Fruit fly (Drosophila melanogaster) whole organism, embryonic: ENCODE results near the gene ATPsyngamma.

Source experiments
- Aef1 ChIP-seq: fragments of 200-800 bp; sonication (Bioruptor generic); IDR thresholded peaks from 3 replicates; pipeline ENCODE4 v1.3.6; 2022; ENCODE audit warnings: missing biosample characterization, missing genetic modification characterization
- B-H2 ChIP-seq: fragments of 200-800 bp; sonication (Bioruptor generic); optimal IDR thresholded peaks from 2 replicates; lab custom pipeline; 2018; ENCODE audit warnings: missing biosample characterization, mild to moderate bottlenecking, missing genetic modification characterization
- Bteb2 ChIP-seq: fragments of 200-800 bp; sonication (Bioruptor generic); optimal IDR thresholded peaks from 2 replicates; lab custom pipeline; 2016; ENCODE audit warnings: missing biosample characterization, missing genetic modification characterization
- CG10366 ChIP-seq: fragments of 200-800 bp; sonication (Bioruptor generic); IDR thresholded peaks from 2 replicates; pipeline ENCODE4 v1.3.6; 2022; ENCODE audit warnings: missing biosample characterization, missing genetic modification characterization
- CG14710 ChIP-seq: fragments of 200-800 bp; sonication (Bioruptor generic); optimal IDR thresholded peaks from 3 replicates; lab custom pipeline; 2019; ENCODE audit warnings: missing biosample characterization, mild to moderate bottlenecking, missing genetic modification characterization, moderate library complexity
- CG14860 ChIP-seq: fragments of 200-800 bp; sonication (Bioruptor generic); IDR thresholded peaks from 3 replicates; pipeline ENCODE4 v1.3.6; 2022; ENCODE audit warnings: missing biosample characterization, missing genetic modification characterization; ENCODE audit not compliant: partially characterized antibody
- CG32772 ChIP-seq: fragments of 200-800 bp; sonication (Bioruptor generic); IDR thresholded peaks from 2 replicates; pipeline ENCODE4 v1.3.6; 2022; ENCODE audit warnings: missing biosample characterization, missing genetic modification characterization
- CG4360 ChIP-seq: fragments of 200-800 bp; sonication (Bioruptor generic); IDR thresholded peaks from 2 replicates; pipeline ENCODE4 v1.3.6; 2022; ENCODE audit warnings: missing biosample characterization, missing genetic modification characterization
- CG4404 ChIP-seq: fragments of 200-800 bp; sonication (Bioruptor generic); IDR thresholded peaks from 2 replicates; pipeline ENCODE4 v1.3.6; 2022; ENCODE audit warnings: missing biosample characterization, missing genetic modification characterization
- CG4617 ChIP-seq: fragments of 200-800 bp; sonication (Bioruptor generic); optimal IDR thresholded peaks from 3 replicates; lab custom pipeline; 2016; ENCODE audit warnings: missing biosample characterization, missing genetic modification characterization, borderline replicate concordance
- CG6175 ChIP-seq: fragments of 200-800 bp; sonication (Bioruptor generic); IDR thresholded peaks from 3 replicates; pipeline ENCODE4 v1.3.6; 2022; ENCODE audit warnings: missing biosample characterization, missing genetic modification characterization
- CG6254 ChIP-seq: fragments of 200-800 bp; sonication (Bioruptor generic); optimal IDR thresholded peaks from 3 replicates; lab custom pipeline; 2017; ENCODE audit warnings: mild to moderate bottlenecking, missing biosample characterization, missing genetic modification reagents, missing genetic modification characterization
- CG6765 ChIP-seq: fragments of 200-800 bp; sonication (Bioruptor generic); optimal IDR thresholded peaks from 3 replicates; lab custom pipeline; 2017; ENCODE audit warnings: missing biosample characterization, mild to moderate bottlenecking, missing genetic modification characterization
- CG8478 ChIP-seq: fragments of >200 bp; optimal IDR thresholded peaks from 2 replicates; lab custom pipeline; 2018
- D ChIP-seq, 2 experiments: fragments of 200-800 bp in 1 of 2; fragments of >200 bp in 1 of 2; sonication (Bioruptor generic) in 1 of 2; optimal IDR thresholded peaks; 2 replicates in 1 of 2; 3 replicates in 1 of 2; lab custom pipeline; 2017; ENCODE audit warnings: mild to moderate bottlenecking in 1 of 2, missing biosample characterization in 1 of 2, missing genetic modification characterization in 1 of 2, missing genetic modification reagents in 1 of 2
- D19A ChIP-seq: fragments of 200-800 bp; optimal IDR thresholded peaks from 3 replicates; lab custom pipeline; 2019; ENCODE audit warnings: missing biosample characterization, mild to moderate bottlenecking, missing genetic modification characterization, moderate library complexity
- Deaf1 ChIP-seq: fragments of 200-800 bp; optimal IDR thresholded peaks from 3 replicates; lab custom pipeline; 2019; ENCODE audit warnings: missing biosample characterization, mild to moderate bottlenecking, missing genetic modification characterization, moderate library complexity
- Dfd ChIP-seq, 2 experiments: fragments of >200 bp; optimal IDR thresholded peaks; 2 replicates each; lab custom pipeline; 2017; ENCODE audit warnings: missing biosample characterization in 2 of 2, missing genetic modification characterization in 2 of 2
- Dll ChIP-seq: fragments of 200-800 bp; sonication (Bioruptor generic); IDR thresholded peaks from 4 replicates; pipeline ENCODE4 v1.3.6; 2022; ENCODE audit warnings: missing biosample characterization, missing genetic modification characterization; ENCODE audit not compliant: partially characterized antibody
- Doc2 ChIP-seq: fragments of 200-800 bp; sonication (Bioruptor generic); IDR thresholded peaks from 2 replicates; pipeline ENCODE4 v1.3.6; 2022; ENCODE audit warnings: missing biosample characterization, missing genetic modification characterization
- Dref ChIP-seq: fragments of 200-800 bp; sonication (Bioruptor generic); IDR thresholded peaks from 2 replicates; pipeline ENCODE4 v1.3.6; 2022; ENCODE audit warnings: missing biosample characterization, missing genetic modification characterization
- Elba2 ChIP-seq: fragments of 200-800 bp; sonication (Bioruptor generic); optimal IDR thresholded peaks from 3 replicates; lab custom pipeline; 2016; ENCODE audit warnings: missing biosample characterization, missing genetic modification characterization
- HLH4C ChIP-seq: fragments of 200-800 bp; sonication (Bioruptor generic); IDR thresholded peaks from 3 replicates; pipeline ENCODE4 v1.3.6; 2022; ENCODE audit warnings: missing biosample characterization, missing genetic modification characterization; ENCODE audit not compliant: partially characterized antibody
- Hr39 ChIP-seq: fragments of >200 bp; optimal IDR thresholded peaks from 2 replicates; lab custom pipeline; 2017
- MBD-R2 ChIP-seq: fragments of 200-800 bp; sonication (Bioruptor generic); IDR thresholded peaks from 2 replicates; pipeline ENCODE4 v1.3.6; 2022; ENCODE audit warnings: missing biosample characterization, missing genetic modification characterization
- MESR4 ChIP-seq: fragments of 200-800 bp; sonication (Bioruptor generic); optimal IDR thresholded peaks from 2 replicates; lab custom pipeline; 2018; ENCODE audit warnings: missing biosample characterization, mild to moderate bottlenecking, missing genetic modification characterization, moderate library complexity
- Med ChIP-seq: fragments of 200-800 bp; sonication (Bioruptor generic); peaks from one replicate; lab custom pipeline; 2016; ENCODE audit warnings: missing biosample characterization, missing genetic modification characterization, mild to moderate bottlenecking, inconsistent platforms, moderate library complexity
- Mes4 ChIP-seq: fragments of 200-800 bp; sonication (Bioruptor generic); optimal IDR thresholded peaks from 2 replicates; lab custom pipeline; 2016; ENCODE audit warnings: missing biosample characterization, missing genetic modification characterization
- Ptx1 ChIP-seq: fragments of 200-800 bp; sonication (Bioruptor generic); IDR thresholded peaks from 2 replicates; pipeline ENCODE4 v1.3.6; 2022; ENCODE audit warnings: missing biosample characterization, missing genetic modification characterization
- Scr ChIP-seq: fragments of 200-800 bp; sonication (Bioruptor generic); IDR thresholded peaks from 2 replicates; pipeline ENCODE4 v1.3.6; 2022; ENCODE audit warnings: missing biosample characterization, missing genetic modification characterization; ENCODE audit not compliant: partially characterized antibody
- Sox100B ChIP-seq: fragments of 200-800 bp; sonication (Bioruptor generic); optimal IDR thresholded peaks from 3 replicates; lab custom pipeline; 2018; ENCODE audit warnings: missing biosample characterization, mild to moderate bottlenecking, missing genetic modification characterization
- Xrp1 ChIP-seq: fragments of 200-800 bp; sonication (Bioruptor generic); IDR thresholded peaks from 2 replicates; pipeline ENCODE4 v1.3.6; 2022; ENCODE audit warnings: missing biosample characterization, missing genetic modification characterization
- cg ChIP-seq: fragments of 200-800 bp; sonication (Bioruptor generic); optimal IDR thresholded peaks from 3 replicates; lab custom pipeline; 2019; ENCODE audit warnings: missing biosample characterization, mild to moderate bottlenecking, missing genetic modification characterization, moderate library complexity
- dysf ChIP-seq: fragments of 200-800 bp; sonication (Bioruptor generic); IDR thresholded peaks from 3 replicates; pipeline ENCODE4 v1.3.6; 2022; ENCODE audit warnings: missing biosample characterization, missing genetic modification characterization
- kah ChIP-seq: fragments of 200-800 bp; sonication (Bioruptor generic); optimal IDR thresholded peaks from 2 replicates; lab custom pipeline; 2018; ENCODE audit warnings: missing biosample characterization, mild to moderate bottlenecking, missing genetic modification characterization
- klu ChIP-seq: fragments of 200-800 bp; sonication (Bioruptor generic); IDR thresholded peaks from 2 replicates; pipeline ENCODE4 v1.3.6; 2022; ENCODE audit warnings: missing biosample characterization, missing genetic modification characterization
- lbe ChIP-seq: fragments of 200-800 bp; sonication (Bioruptor generic); optimal IDR thresholded peaks from 2 replicates; lab custom pipeline; 2016; ENCODE audit warnings: missing biosample characterization, mild to moderate bottlenecking, missing genetic modification characterization
- nerfin-2 ChIP-seq: fragments of 200-800 bp; sonication (Bioruptor generic); IDR thresholded peaks from 2 replicates; pipeline ENCODE4 v1.3.6; 2022; ENCODE audit warnings: missing biosample characterization, missing genetic modification characterization; ENCODE audit not compliant: partially characterized antibody
- nom ChIP-seq: fragments of 200-800 bp; sonication (Bioruptor generic); optimal IDR thresholded peaks from 2 replicates; lab custom pipeline; 2017; ENCODE audit warnings: missing biosample characterization, missing genetic modification characterization, mild to moderate bottlenecking, moderate library complexity, missing genetic modification reagents
- onecut ChIP-seq: fragments of 200-800 bp; sonication (Bioruptor generic); IDR thresholded peaks from 2 replicates; pipeline ENCODE4 v1.3.6; 2022; ENCODE audit warnings: missing biosample characterization, missing genetic modification characterization
- pb ChIP-seq: fragments of 200-800 bp; sonication (Bioruptor generic); optimal IDR thresholded peaks from 3 replicates; lab custom pipeline; 2016; ENCODE audit warnings: missing biosample characterization, missing genetic modification characterization
- pfk ChIP-seq: fragments of 200-800 bp; sonication (Bioruptor generic); optimal IDR thresholded peaks from 2 replicates; lab custom pipeline; 2018; ENCODE audit warnings: missing biosample characterization, mild to moderate bottlenecking, missing genetic modification characterization, moderate library complexity
- row ChIP-seq: fragments of 200-800 bp; sonication (Bioruptor generic); IDR thresholded peaks from 3 replicates; pipeline ENCODE4 v1.3.6; 2022; ENCODE audit warnings: missing biosample characterization, missing genetic modification characterization
- run ChIP-seq: fragments of 200-800 bp; sonication (Bioruptor generic); optimal IDR thresholded peaks from 3 replicates; lab custom pipeline; 2018; ENCODE audit warnings: missing biosample characterization, mild to moderate bottlenecking, missing genetic modification characterization
- scrt ChIP-seq: fragments of 200-800 bp; sonication (Bioruptor generic); optimal IDR thresholded peaks from 2 replicates; lab custom pipeline; 2018; ENCODE audit warnings: missing biosample characterization, mild to moderate bottlenecking, missing genetic modification characterization, moderate library complexity
- sim ChIP-seq: fragments of 200-800 bp; sonication (Bioruptor generic); IDR thresholded peaks from 2 replicates; pipeline ENCODE4 v1.3.6; 2022; ENCODE audit warnings: missing biosample characterization, missing genetic modification characterization
- sob ChIP-seq: fragments of 200-800 bp; sonication (Bioruptor generic); IDR thresholded peaks from 2 replicates; pipeline ENCODE4 v1.3.6; 2022; ENCODE audit warnings: missing biosample characterization, missing genetic modification characterization
- unc-4 ChIP-seq: fragments of 200-800 bp; sonication (Bioruptor generic); IDR thresholded peaks from 2 replicates; pipeline ENCODE4 v1.3.6; 2022; ENCODE audit warnings: missing biosample characterization, missing genetic modification characterization; ENCODE audit not compliant: partially characterized antibody

The ATPsyngamma gene

dm6 chr3R:29749304-29750066, 522 bp upstream of the ATPsyngamma start:
- TF ChIP-seq Mes4 (GFP tag; lab: Kevin White, UChicago) (no peak), CG4617 (GFP tag; lab: Kevin White, UChicago) (peak; percentile 67), CG10366 (GFP tag; lab: Robert Waterston, UW) (0 out of 2 replicates have a peak, but pooled peaks have one; percentile 2), cg (GFP tag; lab: Kevin White, UChicago) (peak; percentile 95), Scr (GFP tag; lab: Robert Waterston, UW) (peak; percentile 50; the same call in 1 of the 2 replicates), scrt (GFP tag; lab: Kevin White, UChicago) (peak; percentile 18), unc-4 (0 out of 2 replicates have a peak, but pooled peaks have one; percentile 23), Xrp1 (GFP tag; lab: Robert Waterston, UW) (no peak), Aef1 (GFP tag; lab: Robert Waterston, UW) (peak; percentile 16; the same call in 1 of the 3 replicates), MESR4 (peak; percentile 88), sob (GFP tag; lab: Robert Waterston, UW) (0 out of 2 replicates have a peak, but pooled peaks have one; percentile 8), Dll (peak; percentile 76; the same call in 2 of the 4 replicates), MBD-R2 (GFP tag; lab: Robert Waterston, UW) (0 out of 2 replicates have a peak, but pooled peaks have one; percentile 33), CG14860 (GFP tag; lab: Robert Waterston, UW) (0 out of 3 replicates have a peak, but pooled peaks have one; percentile 5), D (optimal IDR thresholded peaks at IDR 0.05; lab: Kevin White, UChicago) (peak; percentile 6), D (GFP tag; optimal IDR thresholded peaks at IDR 0.05; lab: Kevin White, UChicago) (no peak), CG4360 (GFP tag; lab: Robert Waterston, UW) (peak; percentile 90), Deaf1 (tag; lab: Kevin White, UChicago) (no peak), CG8478 (lab: Kevin White, UChicago) (peak; percentile 95), CG4404 (GFP tag; lab: Robert Waterston, UW) (no peak), CG6175 (GFP tag; lab: Robert Waterston, UW) (0 out of 3 replicates have a peak, but pooled peaks have one; percentile 26), run (tag; lab: Kevin White, UChicago) (no peak), nerfin-2 (0 out of 2 replicates have a peak, but pooled peaks have one; percentile 34), Dfd (GFP tag; optimal IDR thresholded peaks at IDR 0.05; lab: Kevin White, UChicago) (peak in 1 of 2 experiments; percentile 24), lbe (GFP tag; lab: Kevin White, UChicago) (no peak), HLH4C (0 out of 3 replicates have a peak, but pooled peaks have one; percentile 3), Hr39 (lab: Kevin White, UChicago) (peak; percentile 99), Med (GFP tag; lab: Kevin White, UChicago) (peak; percentile 40)
- TF ChIP-seq, all 482 proteins: peak for 21

dm6 chr3R:29745056-29745455, 3.9 kb downstream of the ATPsyngamma start, which contains the start of the genes Wdr24 and IntS11:
Gene Wdr24, minus strand, starts transcription at chr3R:29745092.
Gene IntS11, plus strand, starts transcription at chr3R:29745337.
- TF ChIP-seq Ptx1 (GFP tag; lab: Robert Waterston, UW) (peak; percentile 98), nom (peak; percentile 79), dysf (GFP tag; lab: Robert Waterston, UW) (peak; percentile 96), D19A (no peak), CG14710 (tag; lab: Kevin White, UChicago) (peak; percentile 81), CG6254 (GFP tag; lab: Kevin White, UChicago) (peak; percentile 30), pb (no peak), pfk (GFP tag; lab: Kevin White, UChicago) (no peak), klu (GFP tag; lab: Robert Waterston, UW) (peak; percentile 92), CG32772 (GFP tag; lab: Robert Waterston, UW) (peak; percentile 97), Bteb2 (GFP tag; lab: Kevin White, UChicago) (peak; percentile 70), Dref (GFP tag; lab: Robert Waterston, UW) (peak; percentile 43), kah (GFP tag; lab: Kevin White, UChicago) (peak; percentile 9), CG6765 (GFP tag; lab: Kevin White, UChicago) (no peak), sim (GFP tag; lab: Robert Waterston, UW) (0 out of 2 replicates have a peak, but pooled peaks have one; percentile 49), B-H2 (peak; percentile 74), cg (GFP tag; lab: Kevin White, UChicago) (no peak), onecut (GFP tag; lab: Robert Waterston, UW) (peak; percentile 23), Elba2 (peak; percentile 92), Doc2 (GFP tag; lab: Robert Waterston, UW) (peak; percentile 64), row (peak; percentile 98), CG8478 (lab: Kevin White, UChicago) (no peak), Sox100B (GFP tag; lab: Kevin White, UChicago) (no peak)
